Fruit fly (Drosophila melanogaster): ENCODE data around the gene fne.

- TF ChIP-seq CG10348 (GFP tag; IDR thresholded peaks at IDR 0.05) (no peak), CG13204 (GFP tag; optimal IDR thresholded peaks at IDR 0.05) (no peak)
Measured at dm6 chrX:12905901-12906689, 11.2 kb upstream of the fne start, which contains the start of gene CG4404.

All from whole organism, pupa.